Fruit fly (Drosophila melanogaster): ENCODE data around the gene CG10651.
A peak's percentile ranks its signal among the peaks of the same experiment; 100 is the strongest.

CG10651 gene

DNA sequence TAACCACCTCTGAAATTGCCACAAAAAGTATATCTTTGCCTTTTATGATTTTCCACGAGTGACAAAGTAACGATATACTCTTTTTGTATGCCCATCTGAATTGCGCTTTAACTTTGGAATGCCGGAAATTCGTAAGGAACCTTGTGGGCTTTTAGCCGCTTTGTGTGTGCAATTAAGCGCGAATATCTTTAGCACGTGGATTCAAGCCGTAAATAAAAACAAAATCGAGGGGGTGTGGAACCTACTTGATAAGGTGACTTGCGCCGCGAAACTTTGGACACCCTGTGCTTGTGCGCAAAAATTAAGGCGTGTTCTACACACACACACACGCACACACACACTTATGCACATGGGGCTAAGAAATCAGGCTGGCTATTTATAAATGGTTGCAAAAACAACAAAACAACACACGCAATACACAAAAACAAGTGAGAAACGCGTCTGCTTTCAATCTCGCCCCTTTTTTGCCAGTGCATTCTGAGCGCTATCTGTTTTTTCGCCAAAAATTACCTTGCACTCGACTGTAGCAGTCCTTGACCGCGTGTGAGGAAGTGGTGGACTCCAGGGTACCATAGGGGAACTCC, 50.6 kb downstream of the CG10651 start:
- TF ChIP-seq CG32121 (GFP tag; IDR thresholded peaks at IDR 0.05) (peak; percentile 28), Pif1B (GFP tag; optimal IDR thresholded peaks at IDR 0.05) (no peak), CG12605 (GFP tag; IDR thresholded peaks at IDR 0.05) (peak; percentile 64; the same call in 1 of the 2 replicates), CG13204 (GFP tag; optimal IDR thresholded peaks at IDR 0.05) (peak; percentile 39)

Measured in whole organism, pupa.